Fruit fly (Drosophila melanogaster): ENCODE data around the gene Axn.

Axn gene

DNA sequence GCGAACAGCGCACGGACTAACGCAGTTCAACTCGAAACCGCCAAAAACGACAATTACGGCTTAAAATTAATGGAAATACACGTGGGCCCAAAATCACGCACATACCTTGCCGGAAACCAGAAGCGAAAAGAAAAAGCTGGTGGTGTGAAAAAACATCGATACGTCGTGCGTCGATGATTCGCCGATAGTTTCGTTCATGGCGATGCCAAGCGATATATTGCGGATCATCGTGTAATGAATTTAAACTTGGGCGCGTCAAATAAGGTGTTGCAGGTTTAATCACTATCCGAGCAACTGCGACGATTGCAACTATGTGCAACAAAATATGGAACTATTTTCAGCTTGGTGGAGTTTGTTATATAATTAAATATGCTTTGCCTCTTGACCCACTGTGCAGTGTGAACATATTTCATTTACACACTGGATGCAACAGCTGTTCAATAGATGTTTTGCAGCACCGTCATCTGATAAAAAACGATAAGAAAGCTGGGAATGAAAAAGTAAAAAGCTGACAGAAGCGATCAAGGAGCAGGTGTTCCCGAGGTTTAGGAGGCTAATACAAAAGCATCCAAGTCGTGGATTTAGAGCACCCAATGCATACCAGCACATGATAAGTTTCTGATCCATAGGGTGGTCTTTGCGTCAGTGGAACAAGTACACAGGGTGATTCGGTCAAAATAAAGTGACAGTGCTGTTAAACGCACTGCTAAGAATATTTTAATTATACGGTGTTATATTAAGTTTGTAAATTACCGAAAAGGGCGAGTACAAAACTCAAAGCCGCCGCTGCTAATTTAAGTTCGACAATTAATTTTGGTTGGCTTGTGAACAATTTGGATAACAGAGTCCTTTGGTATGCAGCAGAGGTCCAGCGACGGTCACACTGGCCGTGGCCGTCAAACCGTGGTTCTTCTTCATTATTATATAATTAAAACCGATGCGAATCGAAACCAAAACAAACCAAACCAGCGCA is 23.7 kb downstream of the Axn start, which contains the start of the genes RpL32 and CG7943 (continued):
- TF ChIP-seq dysf (GFP tag; IDR thresholded peaks at IDR 0.05) (peak; percentile 96), luna (GFP tag; optimal IDR thresholded peaks at IDR 0.05) (peak; percentile 96), Max (GFP tag; optimal IDR thresholded peaks at IDR 0.05) (peak; percentile 97), CG17361 (GFP tag; IDR thresholded peaks at IDR 0.05) (peak; percentile 96), HHEX (GFP tag; optimal IDR thresholded peaks at IDR 0.05) (peak; percentile 95), Scr (GFP tag; IDR thresholded peaks at IDR 0.05; ENCODE audit: partially characterized antibody) (peak; percentile 100), hth (optimal IDR thresholded peaks at IDR 0.05) (no peak), zen (tag; optimal IDR thresholded peaks at IDR 0.05) (peak; percentile 91), usp (GFP tag; optimal IDR thresholded peaks at IDR 0.05) (no peak), mam (GFP tag; optimal IDR thresholded peaks at IDR 0.05) (peak; percentile 99), CG17568 (GFP tag; optimal IDR thresholded peaks at IDR 0.05) (no peak), Camta (GFP tag; optimal IDR thresholded peaks at IDR 0.05) (peak; percentile 98), CG17186 (GFP tag; optimal IDR thresholded peaks at IDR 0.05) (peak; percentile 99), Vsx1 (GFP tag; optimal IDR thresholded peaks at IDR 0.05) (peak; percentile 89), hkb (optimal IDR thresholded peaks at IDR 0.05) (peak; percentile 62), hkb (GFP tag; IDR thresholded peaks at IDR 0.05) (peak; percentile 96), Doc3 (GFP tag; IDR thresholded peaks at IDR 0.05; ENCODE audit: partially characterized antibody) (peak; percentile 100), CG18764 (GFP tag; optimal IDR thresholded peaks at IDR 0.05) (peak; percentile 94), Fer3 (tag; optimal IDR thresholded peaks at IDR 0.05) (peak; percentile 95), CG6254 (GFP tag; optimal IDR thresholded peaks at IDR 0.05) (peak; percentile 100), chif (GFP tag; optimal IDR thresholded peaks at IDR 0.05) (peak; percentile 80 to 97), BEAF-32 (GFP tag; optimal IDR thresholded peaks at IDR 0.05) (peak; percentile 100), croc (GFP tag; conservative IDR thresholded peaks at IDR 0.05) (peak; percentile 87), jumu (GFP tag; optimal IDR thresholded peaks at IDR 0.05) (peak; percentile 97), E2f1 (GFP tag; IDR thresholded peaks at IDR 0.05) (peak; percentile 93), crp (GFP tag; optimal IDR thresholded peaks at IDR 0.05) (peak; percentile 35 to 91), CG2120 (GFP tag; optimal IDR thresholded peaks at IDR 0.05) (peak; percentile 92), CG1602 (GFP tag; optimal IDR thresholded peaks at IDR 0.05) (peak; percentile 82), fd96Cb (tag; optimal IDR thresholded peaks at IDR 0.05) (peak; percentile 88), CG14441 (GFP tag; IDR thresholded peaks at IDR 0.05) (peak; percentile 92), CG16813 (GFP tag; IDR thresholded peaks at IDR 0.05; ENCODE audit: partially characterized antibody) (peak; percentile 100), CG10274 (GFP tag; optimal IDR thresholded peaks at IDR 0.05) (peak; percentile 87), danr (GFP tag; IDR thresholded peaks at IDR 0.05) (peak; percentile 91), NC2α (GFP tag; optimal IDR thresholded peaks at IDR 0.05) (peak; percentile 74), CG11456 (GFP tag; IDR thresholded peaks at IDR 0.05) (peak; percentile 96), CG16779 (GFP tag; IDR thresholded peaks at IDR 0.05) (peak; percentile 87), CG13287 (GFP tag; IDR thresholded peaks at IDR 0.05; ENCODE audit: partially characterized antibody) (peak; percentile 100), Xbp1 (GFP tag; optimal IDR thresholded peaks at IDR 0.05) (peak; percentile 87), CG4328 (GFP tag; optimal IDR thresholded peaks at IDR 0.05) (peak; percentile 94), NC2β (GFP tag; optimal IDR thresholded peaks at IDR 0.05) (peak; percentile 98), CG8388 (GFP tag; optimal IDR thresholded peaks at IDR 0.05) (peak; percentile 82), amos (GFP tag; IDR thresholded peaks at IDR 0.05; ENCODE audit: partially characterized antibody) (peak; percentile 100), CG3847 (GFP tag; IDR thresholded peaks at IDR 0.05) (peak; percentile 95), grau (tag; optimal IDR thresholded peaks at IDR 0.05) (peak; percentile 86), esg (GFP tag; conservative IDR thresholded peaks at IDR 0.05) (peak; percentile 95), hb (GFP tag; IDR thresholded peaks at IDR 0.05; ENCODE audit: partially characterized antibody) (peak; percentile 100), CG7963 (GFP tag; IDR thresholded peaks at IDR 0.05; ENCODE audit: partially characterized antibody) (peak; percentile 100), MESR4 (GFP tag; optimal IDR thresholded peaks at IDR 0.05) (peak; percentile 93)

Data from whole organism, embryonic.